Worm (Caenorhabditis elegans): ENCODE results near the gene C39B5.10.

ce11 chrIII:2272075-2272474 is 32.6 kb upstream of the C39B5.10 start, which contains the start of gene fbxa-48:
- TF ChIP-seq sox-4 (tag; optimal IDR thresholded peaks at IDR 0.05): no peak
- no peak for TF ChIP-seq egl-27 (tag; optimal IDR thresholded peaks at IDR 0.05)
- no peak for TF ChIP-seq sptf-1 (tag; optimal IDR thresholded peaks at IDR 0.05)
- TF ChIP-seq lin-14 (GFP tag; optimal IDR thresholded peaks at IDR 0.05): no peak
- no peak for TF ChIP-seq pqm-1 (tag; optimal IDR thresholded peaks at IDR 0.05)
- no peak for TF ChIP-seq lin-39 (tag; optimal IDR thresholded peaks at IDR 0.05)
- no peak for TF ChIP-seq snpc-4 (tag; optimal IDR thresholded peaks at IDR 0.05)
